Fruit fly (Drosophila melanogaster) whole organism, wandering third instar larva: ENCODE measurements around the gene CG43895.

Experiments
- CrebA ChIP-seq: fragments of 200-800 bp; sonication (Bioruptor generic); optimal IDR thresholded peaks from 2 replicates; lab custom pipeline; 2016; ENCODE audit warnings: missing biosample characterization, mild to moderate bottlenecking, missing genetic modification characterization, borderline replicate concordance
- Jra ChIP-seq: sonication (Bioruptor generic); optimal IDR thresholded peaks from 2 replicates; lab custom pipeline; 2016; ENCODE audit warnings: missing biosample characterization, missing genetic modification characterization
- Sp1 ChIP-seq: fragments of 200-800 bp; sonication (Bioruptor generic); optimal IDR thresholded peaks from 3 replicates; lab custom pipeline; 2019; ENCODE audit warnings: missing biosample characterization, mild to moderate bottlenecking, missing genetic modification characterization, moderate library complexity
- br ChIP-seq: fragments of 200-800 bp; sonication (Bioruptor generic); optimal IDR thresholded peaks from 2 replicates; lab custom pipeline; 2016; ENCODE audit warnings: missing biosample characterization, missing genetic modification characterization
- h ChIP-seq: fragments of 200-800 bp; sonication (Bioruptor generic); optimal IDR thresholded peaks from 3 replicates; lab custom pipeline; 2016; ENCODE audit warnings: missing biosample characterization, mild to moderate bottlenecking, missing genetic modification characterization
- psq ChIP-seq: fragments of 200-800 bp; sonication (Bioruptor generic); optimal IDR thresholded peaks from 3 replicates; lab custom pipeline; 2017; ENCODE audit warnings: missing biosample characterization, mild to moderate bottlenecking, missing genetic modification characterization, moderate library complexity
- tai ChIP-seq: sonication (Bioruptor generic); optimal IDR thresholded peaks from 2 replicates; lab custom pipeline; 2016; ENCODE audit warnings: missing biosample characterization, missing genetic modification characterization
- usp ChIP-seq: fragments of >200 bp; optimal IDR thresholded peaks from 2 replicates; lab custom pipeline; 2017; ENCODE audit warnings: missing biosample characterization, missing genetic modification characterization

- no peak for TF ChIP-seq CrebA (GFP tag; lab: Kevin White, UChicago)
- TF ChIP-seq h (GFP tag; lab: Kevin White, UChicago): peak; percentile 39
- peak; percentile 4 for TF ChIP-seq br
- no peak for TF ChIP-seq Jra (GFP tag; lab: Kevin White, UChicago)
- peak; percentile 68 for TF ChIP-seq Sp1 (GFP tag; lab: Kevin White, UChicago)
- TF ChIP-seq tai (GFP tag; lab: Kevin White, UChicago): no peak
- no peak for TF ChIP-seq usp (GFP tag; lab: Kevin White, UChicago)
- TF ChIP-seq psq (GFP tag; lab: Kevin White, UChicago): peak; percentile 53
Observed at dm6 chr3L:21808003-21808530, 5.4 kb downstream of the CG43895 start.
